Worm (Caenorhabditis elegans): Measurements from ENCODE around the gene B0244.9.

Gene B0244.9

ce11 chrIII:5680141-5680540 is 50.7 kb downstream of the B0244.9 start, which contains the start of gene pst-2:
pst-2 (plus strand) TSS chrIII:5680433.
- TF ChIP-seq ceh-91 (GFP tag; IDR thresholded peaks at IDR 0.05) (no peak), F52B5.7 (tag; optimal IDR thresholded peaks at IDR 0.05) (no peak), tbp1 (GFP tag; optimal IDR thresholded peaks at IDR 0.05) (no peak), hsf-1 (GFP tag; IDR thresholded peaks at IDR 0.05) (peak; percentile 64; the same call in 1 of the 2 replicates), pha-4 (tag; optimal IDR thresholded peaks at IDR 0.05) (no peak), hrde-1 (tag; optimal IDR thresholded peaks at IDR 0.05; ENCODE audit: borderline replicate concordance) (peak; percentile 74), snpc-1.1 (tag; optimal IDR thresholded peaks at IDR 0.05; ENCODE audit: insufficient read depth) (peak; percentile 13), ztf-18 (tag; optimal IDR thresholded peaks at IDR 0.05) (no peak), B0035.1 (tag; optimal IDR thresholded peaks at IDR 0.05) (no peak), xnd-1 (tag; optimal IDR thresholded peaks at IDR 0.05) (peak; percentile 3), T07F8.4 (tag; optimal IDR thresholded peaks at IDR 0.05) (no peak), nhr-27 (tag; optimal IDR thresholded peaks at IDR 0.05) (no peak), attf-5 (GFP tag; optimal IDR thresholded peaks at IDR 0.05) (no peak), F49E8.2 (tag; optimal IDR thresholded peaks at IDR 0.05; ENCODE audit: insufficient read depth) (peak; percentile 90), ztf-6 (GFP tag; IDR thresholded peaks at IDR 0.05) (no peak), F57A8.1 (GFP tag; optimal IDR thresholded peaks at IDR 0.05) (no peak), egl-44 (GFP tag; IDR thresholded peaks at IDR 0.05) (0 out of 2 replicates have a peak, but pooled peaks have one; percentile 13), tbx-9 (tag; optimal IDR thresholded peaks at IDR 0.05; ENCODE audit: borderline replicate concordance) (no peak), egrh-3 (GFP tag; IDR thresholded peaks at IDR 0.05) (no peak), Y53G8AR.9 (GFP tag; conservative IDR thresholded peaks at IDR 0.05) (peak; percentile 72; the same call in 1 of the 2 replicates), ztf-28 (GFP tag; IDR thresholded peaks at IDR 0.05) (no peak), ztf-25 (GFP tag; IDR thresholded peaks at IDR 0.05) (peak; percentile 12; the same call in 1 of the 2 replicates), nfya-1 (tag; optimal IDR thresholded peaks at IDR 0.05; ENCODE audit: borderline replicate concordance, insufficient read depth) (no peak), let-526 (GFP tag; IDR thresholded peaks at IDR 0.05) (no peak), lin-40 (tag; optimal IDR thresholded peaks at IDR 0.05) (no peak), B0336.3 (GFP tag; IDR thresholded peaks at IDR 0.05) (peak; percentile 14; the same call in 1 of the 2 replicates), cebp-1 (GFP tag; IDR thresholded peaks at IDR 0.05) (no peak), cebp-1 (tag; optimal IDR thresholded peaks at IDR 0.05) (no peak), ceh-58 (GFP tag; IDR thresholded peaks at IDR 0.05) (peak; percentile 67; the same call in 1 of the 2 replicates), ama-1 (optimal IDR thresholded peaks at IDR 0.05) (no peak), ama-1 (GFP tag; optimal IDR thresholded peaks at IDR 0.05) (peak in 1 of 2 experiments; percentile 37), rcor-1 (GFP tag; IDR thresholded peaks at IDR 0.05) (peak; percentile 45; the same call in 1 of the 2 replicates), unc-62 (GFP tag; optimal IDR thresholded peaks at IDR 0.05) (no peak), aptf-2 (GFP tag; conservative IDR thresholded peaks at IDR 0.05) (no peak), zim-3 (tag; optimal IDR thresholded peaks at IDR 0.05) (no peak), madf-10 (tag; optimal IDR thresholded peaks at IDR 0.05) (no peak), ekl-4 (GFP tag; IDR thresholded peaks at IDR 0.05) (0 out of 2 replicates have a peak, but pooled peaks have one; percentile 25), K12H6.12 (tag; optimal IDR thresholded peaks at IDR 0.05) (no peak), F55B11.4 (tag; optimal IDR thresholded peaks at IDR 0.05; ENCODE audit: borderline replicate concordance, insufficient read depth) (no peak), B0019.2 (GFP tag; conservative IDR thresholded peaks at IDR 0.05) (no peak), attf-6 (GFP tag; IDR thresholded peaks at IDR 0.05) (peak; percentile 37; the same call in 1 of the 2 replicates), chd-7 (tag; optimal IDR thresholded peaks at IDR 0.05) (peak; percentile 13), ceh-79 (tag; optimal IDR thresholded peaks at IDR 0.05) (no peak), snpc-4 (GFP tag; optimal IDR thresholded peaks at IDR 0.05) (no peak), snpc-4 (tag; optimal IDR thresholded peaks at IDR 0.05) (no peak), hmg-1.2 (GFP tag; IDR thresholded peaks at IDR 0.05) (0 out of 2 replicates have a peak, but pooled peaks have one; percentile 6), lir-1 (GFP tag; conservative IDR thresholded peaks at IDR 0.05) (no peak), let-607 (tag; optimal IDR thresholded peaks at IDR 0.05) (no peak)
